Fruit fly (Drosophila melanogaster) ovary, adult (tissue): ENCODE data around the gene CG34355.

Experiments used
- CG17801 ChIP-seq: fragments of 200-800 bp; optimal IDR thresholded peaks from 2 replicates; lab custom pipeline; 2019; ENCODE audit warnings: missing biosample characterization, mild to moderate bottlenecking, missing genetic modification characterization, moderate library complexity; ENCODE audit not compliant: partially characterized antibody

Gene CG34355

dm6 chr3R:23784925-23785680 lies 18.6 kb upstream of the CG34355 start:
- no peak for TF ChIP-seq CG17801 (GFP tag; lab: Kevin White, UChicago)

dm6 chr3R:23786768-23787631 lies 16.7 kb upstream of the CG34355 start:
- peak; percentile 77 for TF ChIP-seq CG17801 (GFP tag; lab: Kevin White, UChicago)

dm6 chr3R:23787632-23787960 lies 16.1 kb upstream of the CG34355 start:
- no peak for TF ChIP-seq CG17801 (GFP tag; lab: Kevin White, UChicago)

- TF ChIP-seq CG17801 (GFP tag; lab: Kevin White, UChicago), result no peak
Observed at dm6 chr3R:23788406-23789021, 15.1 kb upstream of the CG34355 start.

dm6 chr3R:23789584-23789983 lies 14.1 kb upstream of the CG34355 start:
- TF ChIP-seq CG17801 (GFP tag; lab: Kevin White, UChicago), result no peak

dm6 chr3R:23790483-23791175 lies 13.0 kb upstream of the CG34355 start:
- TF ChIP-seq CG17801 (GFP tag; lab: Kevin White, UChicago), result peak; percentile 29

- TF ChIP-seq CG17801 (GFP tag; lab: Kevin White, UChicago), result no peak
Observed at dm6 chr3R:23791491-23791890, 12.2 kb upstream of the CG34355 start.

dm6 chr3R:23817566-23818202 lies 14.0 kb downstream of the CG34355 start:
- TF ChIP-seq CG17801 (GFP tag; lab: Kevin White, UChicago), result no peak

dm6 chr3R:23818879-23819408 lies 15.3 kb downstream of the CG34355 start, which contains the start of the genes CG33111 and eIF4G2:
TSS of gene CG33111 (minus strand) at chr3R:23819237.
TSS of gene eIF4G2 (minus strand) at chr3R:23819237.
- TF ChIP-seq CG17801 (GFP tag; lab: Kevin White, UChicago), result peak; percentile 51

dm6 chr3R:23820290-23820689 lies 16.6 kb downstream of the CG34355 start:
- TF ChIP-seq CG17801 (GFP tag; lab: Kevin White, UChicago), result no peak

dm6 chr3R:23822969-23823368 lies 19.3 kb downstream of the CG34355 start:
- no peak for TF ChIP-seq CG17801 (GFP tag; lab: Kevin White, UChicago)

dm6 chr3R:23823678-23824077 lies 20.0 kb downstream of the CG34355 start:
- TF ChIP-seq CG17801 (GFP tag; lab: Kevin White, UChicago), result no peak

dm6 chr3R:23827093-23827492 lies 23.4 kb downstream of the CG34355 start:
- TF ChIP-seq CG17801 (GFP tag; lab: Kevin White, UChicago), result no peak

dm6 chr3R:23831696-23832095 lies 28.0 kb downstream of the CG34355 start:
- no peak for TF ChIP-seq CG17801 (GFP tag; lab: Kevin White, UChicago)
